Worm (Caenorhabditis elegans) whole organism, L4 larva: ENCODE results near the gene C05B5.12.

Experiments
- Y105C5A.15 ChIP-seq: fragments of 200-800 bp; sonication (Bioruptor generic); IDR thresholded peaks from 2 replicates; pipeline ENCODE4 v1.3.6; 2022; ENCODE audit warnings: missing genetic modification characterization, missing compliant biosample characterization
- dmd-9 ChIP-seq: fragments of 200-800 bp; sonication (Bioruptor generic); IDR thresholded peaks from 2 replicates; pipeline ENCODE4 v1.3.6; 2022; ENCODE audit warnings: missing genetic modification reagents, missing genetic modification characterization, missing compliant biosample characterization
- gei-8 ChIP-seq: fragments of 200-800 bp; sonication (Bioruptor generic); optimal IDR thresholded peaks from 2 replicates; lab custom pipeline; 2018; ENCODE audit warnings: mild to moderate bottlenecking, missing genetic modification characterization, missing compliant biosample characterization
- madf-9 ChIP-seq: fragments of 200-800 bp; sonication (Bioruptor generic); conservative IDR thresholded peaks from 2 replicates; pipeline ENCODE4 v1.3.6; 2022; ENCODE audit warnings: missing genetic modification reagents, missing genetic modification characterization, missing compliant biosample characterization
- mep-1 ChIP-seq: fragments of 150-350 bp; sonication (generic microtip); optimal IDR thresholded peaks from 3 replicates; lab custom pipeline; 2014; ENCODE audit warnings: missing biosample characterization, missing genetic modification characterization
- nhr-25 ChIP-seq: sonication (generic microtip); optimal IDR thresholded peaks from 2 replicates; lab custom pipeline; 2017; ENCODE audit warnings: missing genetic modification characterization, mild to moderate bottlenecking, missing compliant biosample characterization, antibody characterized with exemption, moderate library complexity, borderline replicate concordance; ENCODE audit not compliant: insufficient read depth
- nhr-76 ChIP-seq: fragments of 150-350 bp; optimal IDR thresholded peaks from 2 replicates; lab custom pipeline; 2014; ENCODE audit warnings: missing biosample characterization, missing genetic modification characterization
- pha-4 ChIP-seq, 2 experiments: fragments of 150-350 bp in 1 of 2; fragments of 200-800 bp in 1 of 2; sonication (Bioruptor generic) in 1 of 2; IDR thresholded peaks in 1 of 2; optimal IDR thresholded peaks in 1 of 2; 2 replicates each; pipeline versions ENCODE4 v1.3.6 to Lab custom; 2014 to 2022; ENCODE audit warnings: missing genetic modification characterization in 2 of 2, missing genetic modification reagents in 2 of 2, missing biosample characterization in 1 of 2, missing compliant biosample characterization in 1 of 2
- pqm-1 ChIP-seq: sonication (generic microtip); optimal IDR thresholded peaks from 2 replicates; lab custom pipeline; 2017; ENCODE audit warnings: missing biosample characterization, missing genetic modification characterization
- zag-1 ChIP-seq: fragments of 150-350 bp; optimal IDR thresholded peaks from 2 replicates; lab custom pipeline; 2014; ENCODE audit warnings: missing biosample characterization, missing genetic modification characterization
- zip-2 ChIP-seq: fragments of 150-350 bp; optimal IDR thresholded peaks from 2 replicates; lab custom pipeline; 2014; ENCODE audit warnings: missing biosample characterization, missing genetic modification characterization

DNA sequence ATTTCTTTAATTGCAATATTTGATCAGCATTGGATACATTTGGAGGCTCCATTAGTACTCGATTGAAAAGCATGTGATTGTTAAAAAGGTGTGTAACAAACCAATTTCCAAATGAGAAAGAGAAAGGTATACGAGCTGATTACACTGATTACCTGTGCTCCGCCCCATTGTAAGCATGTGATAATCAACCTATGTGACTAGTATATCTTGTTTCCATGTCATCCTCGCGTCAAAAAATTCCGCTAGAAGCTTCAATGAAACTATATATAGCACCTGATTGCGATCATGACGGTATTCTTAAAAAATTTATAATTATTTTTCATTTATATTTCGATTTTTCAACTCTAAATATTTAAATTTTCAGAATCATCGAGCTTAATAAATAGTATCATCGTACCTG lies 43.4 kb downstream of the C05B5.12 start, which contains the start of gene M04D8.4:
- no peak for TF ChIP-seq mep-1 (tag; lab: Kevin White, UChicago)
- no peak for TF ChIP-seq pqm-1 (tag; lab: Kevin White, UChicago)
- no peak for TF ChIP-seq nhr-25 (tag; lab: Kevin White, UChicago)
- no peak for TF ChIP-seq Y105C5A.15 (GFP tag; lab: Robert Waterston, UW)
- TF ChIP-seq gei-8: no peak
- TF ChIP-seq pha-4 (GFP tag; IDR thresholded peaks at IDR 0.05; lab: Robert Waterston, UW): no peak
- TF ChIP-seq pha-4 (tag; optimal IDR thresholded peaks at IDR 0.05; lab: Kevin White, UChicago): no peak
- no peak for TF ChIP-seq dmd-9
- no peak for TF ChIP-seq zag-1 (tag; lab: Kevin White, UChicago)
- TF ChIP-seq zip-2: no peak
- no peak for TF ChIP-seq nhr-76 (tag; lab: Kevin White, UChicago)
- TF ChIP-seq madf-9 (GFP tag; lab: Robert Waterston, UW): no peak
